Worm (Caenorhabditis elegans) whole organism, early embryonic: Measurements from ENCODE around the gene C18D11.10.

ENCODE experiments used
- B0310.2 ChIP-seq: sonication (generic microtip); optimal IDR thresholded peaks from 2 replicates; lab custom pipeline; 2016; ENCODE audit warnings: mild to moderate bottlenecking, missing genetic modification characterization, missing compliant biosample characterization
- ama-1 ChIP-seq: fragments of 150-350 bp; optimal IDR thresholded peaks from 2 replicates; lab custom pipeline; 2014
- ceh-13 ChIP-seq: fragments of 200-800 bp; sonication (Bioruptor generic); optimal IDR thresholded peaks from 2 replicates; lab custom pipeline; 2018; ENCODE audit warnings: mild to moderate bottlenecking, missing genetic modification characterization, missing compliant biosample characterization
- ceh-36 ChIP-seq: sonication (generic microtip); optimal IDR thresholded peaks from 2 replicates; lab custom pipeline; 2016; ENCODE audit warnings: missing genetic modification characterization, inconsistent platforms, missing compliant biosample characterization
- ets-7 ChIP-seq: sonication (generic microtip); optimal IDR thresholded peaks from 2 replicates; lab custom pipeline; 2016; ENCODE audit warnings: missing genotype, missing genetic modification characterization, missing compliant biosample characterization
- flt-1 ChIP-seq: fragments of 200-800 bp; sonication (Bioruptor generic); IDR thresholded peaks from 2 replicates; pipeline ENCODE4 v1.3.6; 2022; ENCODE audit warnings: missing genetic modification characterization, missing compliant biosample characterization
- hmbx-1 ChIP-seq: sonication (generic microtip); optimal IDR thresholded peaks from 2 replicates; lab custom pipeline; 2016; ENCODE audit warnings: mild to moderate bottlenecking, missing genetic modification characterization, missing compliant biosample characterization
- pes-1 ChIP-seq: fragments of 200-800 bp; sonication (Bioruptor generic); IDR thresholded peaks from 2 replicates; pipeline ENCODE4 v1.3.6; 2022; ENCODE audit warnings: missing genetic modification reagents, missing genetic modification characterization, missing compliant biosample characterization
- scrt-1 ChIP-seq: fragments of 200-800 bp; sonication (Bioruptor generic); IDR thresholded peaks from 2 replicates; pipeline ENCODE4 v1.3.6; 2022; ENCODE audit warnings: missing genetic modification characterization, missing compliant biosample characterization
- sea-1 ChIP-seq: fragments of 200-800 bp; sonication (Bioruptor generic); conservative IDR thresholded peaks from 2 replicates; pipeline ENCODE4 v1.3.6; 2022; ENCODE audit warnings: missing genetic modification characterization, missing compliant biosample characterization
- tbx-11 ChIP-seq: fragments of 200-800 bp; sonication (Bioruptor generic); IDR thresholded peaks from 2 replicates; pipeline ENCODE4 v1.3.6; 2022; ENCODE audit warnings: missing genetic modification characterization, missing compliant biosample characterization
- tbx-37 ChIP-seq: fragments of 200-800 bp; sonication (Bioruptor generic); conservative IDR thresholded peaks from 2 replicates; pipeline ENCODE4 v1.3.6; 2022; ENCODE audit warnings: missing genetic modification reagents, missing genetic modification characterization, missing compliant biosample characterization

- TF ChIP-seq ama-1 (lab: Kevin White, UChicago) (no peak), ets-7 (tag; lab: Kevin White, UChicago) (no peak), ceh-36 (tag; lab: Kevin White, UChicago) (no peak), tbx-11 (GFP tag; lab: Robert Waterston, UW) (no peak), sea-1 (GFP tag; lab: Robert Waterston, UW) (no peak), hmbx-1 (tag; lab: Kevin White, UChicago) (no peak), B0310.2 (tag; lab: Kevin White, UChicago) (no peak), flt-1 (GFP tag; lab: Robert Waterston, UW) (no peak), ceh-13 (GFP tag; lab: Kevin White, UChicago) (no peak), pes-1 (GFP tag; lab: Robert Waterston, UW) (no peak), tbx-37 (GFP tag; lab: Robert Waterston, UW) (no peak), scrt-1 (GFP tag; lab: Robert Waterston, UW) (no peak)
These were observed 39.5 kb downstream of the C18D11.10 start for ce11 chrIII:11847014-11847413.
